Worm (Caenorhabditis elegans) whole organism, late embryonic: ENCODE measurements around the gene pacs-1.

Experiments used
- ceh-2 ChIP-seq: sonication (generic microtip); optimal IDR thresholded peaks from 2 replicates; lab custom pipeline; 2016; ENCODE audit warnings: missing genotype, missing genetic modification characterization, missing compliant biosample characterization
- ceh-9 ChIP-seq: sonication (generic microtip); optimal IDR thresholded peaks from 2 replicates; lab custom pipeline; 2016; ENCODE audit warnings: mild to moderate bottlenecking, missing genetic modification characterization, inconsistent platforms, missing compliant biosample characterization
- hlh-8 ChIP-seq: sonication (generic microtip); optimal IDR thresholded peaks from 2 replicates; lab custom pipeline; 2016; ENCODE audit warnings: missing genotype, missing genetic modification characterization, missing compliant biosample characterization

ce11 chrV:9168089-9168488, 49.0 kb downstream of the pacs-1 start, which contains the start of gene B0222.11:
- no peak for TF ChIP-seq ceh-9 (tag; lab: Kevin White, UChicago)
- TF ChIP-seq ceh-2 (tag; lab: Kevin White, UChicago) = no peak
- no peak for TF ChIP-seq hlh-8 (tag; lab: Kevin White, UChicago)
